Worm (Caenorhabditis elegans) whole organism, midembryonic: ENCODE data around the gene F53C3.11.

Experiments used
- T22C8.4 ChIP-seq: fragments of 200-800 bp; sonication (Bioruptor generic); IDR thresholded peaks from 2 replicates; pipeline ENCODE4 v1.3.6; 2022; ENCODE audit warnings: missing genetic modification characterization, missing compliant biosample characterization
- cog-1 ChIP-seq: sonication (generic microtip); optimal IDR thresholded peaks from 2 replicates; lab custom pipeline; 2016; ENCODE audit warnings: missing genetic modification characterization, missing compliant biosample characterization
- flt-1 ChIP-seq: fragments of 200-800 bp; sonication (Bioruptor generic); IDR thresholded peaks from 2 replicates; pipeline ENCODE4 v1.3.6; 2022; ENCODE audit warnings: missing genetic modification characterization, missing compliant biosample characterization
- klf-2 ChIP-seq: fragments of 200-800 bp; sonication (Bioruptor generic); conservative IDR thresholded peaks from 2 replicates; pipeline ENCODE4 v1.3.6; 2022; ENCODE audit warnings: missing genetic modification reagents, missing genetic modification characterization, missing compliant biosample characterization
- med-1 ChIP-seq: sonication (generic microtip); optimal IDR thresholded peaks from 2 replicates; lab custom pipeline; 2017; ENCODE audit warnings: missing genetic modification characterization, mild to moderate bottlenecking, missing compliant biosample characterization, antibody characterized with exemption, missing genetic modification reagents; ENCODE audit not compliant: insufficient read depth
- ref-1 ChIP-seq: fragments of 200-800 bp; sonication (Bioruptor generic); conservative IDR thresholded peaks from 2 replicates; pipeline ENCODE4 v1.3.6; 2022; ENCODE audit warnings: missing genetic modification reagents, missing genetic modification characterization, missing compliant biosample characterization
- tab-1 ChIP-seq: fragments of 200-800 bp; sonication (Bioruptor generic); IDR thresholded peaks from 2 replicates; pipeline ENCODE4 v1.3.6; 2022; ENCODE audit warnings: missing genetic modification characterization, missing compliant biosample characterization
- ztf-23 ChIP-seq: fragments of 200-800 bp; sonication (Bioruptor generic); IDR thresholded peaks from 2 replicates; pipeline ENCODE4 v1.3.6; 2022; ENCODE audit warnings: missing genetic modification reagents, missing genetic modification characterization, missing compliant biosample characterization
- ztf-29 ChIP-seq: fragments of 200-800 bp; sonication (Bioruptor generic); IDR thresholded peaks from 2 replicates; pipeline ENCODE4 v1.3.6; 2022; ENCODE audit warnings: missing genetic modification reagents, missing genetic modification characterization, missing compliant biosample characterization

The F53C3.11 gene

DNA sequence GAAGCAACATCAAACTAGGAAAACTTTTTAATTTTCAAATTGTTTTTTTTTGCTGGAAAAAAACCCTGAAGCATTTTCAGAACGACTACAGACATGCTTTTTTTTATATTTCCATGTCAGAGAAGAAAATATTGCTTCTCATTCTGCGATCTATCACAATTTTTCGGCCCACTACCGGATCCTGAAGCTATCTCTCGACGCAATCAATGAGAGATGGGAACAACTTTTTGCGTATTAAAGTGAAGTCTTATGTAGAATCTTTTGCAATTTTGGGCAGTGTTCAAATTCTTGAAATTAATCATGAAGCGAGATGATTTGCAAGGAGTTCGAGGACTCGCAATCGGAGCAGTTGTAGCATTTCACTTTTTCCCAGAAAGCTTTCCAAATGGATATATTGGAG, 36.9 kb downstream of the F53C3.11 start, which contains the start of gene oac-10:
Gene oac-10 (plus strand): TSS at position 301 of the 400 bp plus-strand sequence.
- TF ChIP-seq T22C8.4 (GFP tag; lab: Robert Waterston, UW) (no peak), flt-1 (GFP tag; lab: Robert Waterston, UW) (no peak), tab-1 (GFP tag; lab: Robert Waterston, UW) (no peak), ztf-23 (GFP tag; lab: Robert Waterston, UW) (no peak), ref-1 (no peak), med-1 (GFP tag; lab: Kevin White, UChicago) (no peak), klf-2 (GFP tag; lab: Robert Waterston, UW) (no peak), ztf-29 (GFP tag; lab: Robert Waterston, UW) (no peak), cog-1 (tag; lab: Kevin White, UChicago) (no peak)

- TF ChIP-seq ztf-29 (GFP tag; lab: Robert Waterston, UW) (no peak), flt-1 (GFP tag; lab: Robert Waterston, UW) (no peak), ref-1 (no peak), klf-2 (GFP tag; lab: Robert Waterston, UW) (no peak)
Measured at ce11 chrII:3864652-3865051, 41.9 kb downstream of the F53C3.11 start, which contains the start of gene nhr-261. nhr-261 (minus strand) TSS chrII:3864752.

ce11 chrII:3862053-3862452, 44.5 kb downstream of the F53C3.11 start:
- TF ChIP-seq klf-2 (GFP tag; lab: Robert Waterston, UW) (no peak), flt-1 (GFP tag; lab: Robert Waterston, UW) (no peak), ztf-29 (GFP tag; lab: Robert Waterston, UW) (no peak), ref-1 (no peak), T22C8.4 (GFP tag; lab: Robert Waterston, UW) (no peak), ztf-23 (GFP tag; lab: Robert Waterston, UW) (no peak), med-1 (GFP tag; lab: Kevin White, UChicago) (no peak), cog-1 (tag; lab: Kevin White, UChicago) (no peak), tab-1 (GFP tag; lab: Robert Waterston, UW) (no peak)

DNA sequence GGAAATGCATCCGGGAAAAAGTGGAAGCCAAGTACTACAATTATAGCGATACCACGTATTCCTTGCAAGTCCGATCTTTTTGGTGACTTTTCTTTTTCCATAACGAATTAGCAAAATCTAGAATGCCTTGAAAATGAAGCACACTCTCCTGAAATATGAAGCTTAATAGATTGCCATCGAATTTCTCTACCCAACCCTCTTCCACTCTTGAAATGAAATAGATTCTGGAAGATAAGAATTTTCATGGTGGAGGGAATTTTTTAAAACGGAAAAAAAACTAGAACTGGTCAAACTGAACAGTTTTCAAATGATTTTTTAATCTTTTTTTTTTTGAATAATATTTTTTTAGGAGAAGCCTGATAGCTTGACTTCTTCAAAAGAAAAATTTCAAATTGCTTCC, 45.7 kb downstream of the F53C3.11 start, which contains the start of gene oac-11:
Gene oac-11 (minus strand): TSS at position 101 of the 400 bp plus-strand sequence.
- TF ChIP-seq ref-1 (no peak), cog-1 (tag; lab: Kevin White, UChicago) (no peak), ztf-29 (GFP tag; lab: Robert Waterston, UW) (no peak)
